Worm (Caenorhabditis elegans): Measurements from ENCODE around the gene tmed-4.

The tmed-4 gene

ce11 chrV:19904790-19905189 lies 44.1 kb downstream of the tmed-4 start:
- TF ChIP-seq irx-1 (tag; optimal IDR thresholded peaks at IDR 0.05) (no peak), xbp-1 (tag; optimal IDR thresholded peaks at IDR 0.05) (no peak), unc-30 (tag; optimal IDR thresholded peaks at IDR 0.05) (no peak), lin-15B (tag; optimal IDR thresholded peaks at IDR 0.05) (no peak), sup-37 (GFP tag; optimal IDR thresholded peaks at IDR 0.05) (no peak), lin-13 (GFP tag; optimal IDR thresholded peaks at IDR 0.05) (no peak), F16B12.6 (tag; optimal IDR thresholded peaks at IDR 0.05) (no peak), dpl-1 (GFP tag; optimal IDR thresholded peaks at IDR 0.05) (no peak), hpl-2 (GFP tag; optimal IDR thresholded peaks at IDR 0.05) (no peak), egl-13 (tag; optimal IDR thresholded peaks at IDR 0.05) (no peak), pax-3 (tag; optimal IDR thresholded peaks at IDR 0.05) (no peak), ces-1 (GFP tag; optimal IDR thresholded peaks at IDR 0.05) (no peak), pag-3 (tag; optimal IDR thresholded peaks at IDR 0.05; ENCODE audit: borderline replicate concordance, insufficient read depth) (no peak), lin-39 (tag; optimal IDR thresholded peaks at IDR 0.05) (no peak), fkh-8 (tag; optimal IDR thresholded peaks at IDR 0.05) (no peak), snpc-4 (tag; optimal IDR thresholded peaks at IDR 0.05) (no peak), ztf-11 (tag; optimal IDR thresholded peaks at IDR 0.05) (no peak)

- TF ChIP-seq mef-2 (tag; optimal IDR thresholded peaks at IDR 0.05) (no peak), nhr-12 (tag; optimal IDR thresholded peaks at IDR 0.05) (no peak), grh-1 (GFP tag; IDR thresholded peaks at IDR 0.05) (no peak), nhr-11 (tag; optimal IDR thresholded peaks at IDR 0.05) (no peak), alr-1 (tag; optimal IDR thresholded peaks at IDR 0.05; ENCODE audit: borderline replicate concordance) (no peak)
These were observed 47.1 kb downstream of the tmed-4 start for ce11 chrV:19901826-19902225.

DNA sequence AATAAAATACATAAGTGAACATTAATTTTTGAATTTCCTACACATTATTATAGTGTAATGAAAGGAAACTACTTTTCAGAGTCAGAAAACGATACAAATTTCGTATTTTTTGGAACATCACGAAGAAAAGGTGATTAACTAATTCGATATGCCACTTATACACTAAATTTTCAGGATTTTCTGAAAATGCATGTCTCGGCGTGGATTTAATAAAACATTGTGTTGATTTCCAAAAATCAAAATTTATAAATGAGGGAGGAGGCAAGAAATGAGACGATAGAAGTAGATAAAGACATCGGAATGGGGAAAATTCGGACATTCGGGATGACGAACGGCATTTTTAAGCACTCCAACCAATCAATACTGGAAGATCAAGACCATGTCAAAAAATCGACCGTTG lies 49.7 kb downstream of the tmed-4 start, which contains the start of gene Y116F11B.14:
Gene Y116F11B.14 (plus strand): TSS at position 301 of the 400 bp plus-strand sequence.
- TF ChIP-seq lin-15B (tag; optimal IDR thresholded peaks at IDR 0.05): no peak
- TF ChIP-seq pqm-1 (tag; optimal IDR thresholded peaks at IDR 0.05): no peak
- no peak for TF ChIP-seq ceh-82 (tag; optimal IDR thresholded peaks at IDR 0.05)
- TF ChIP-seq pag-3 (tag; optimal IDR thresholded peaks at IDR 0.05; ENCODE audit: borderline replicate concordance, insufficient read depth): no peak
- no peak for TF ChIP-seq hlh-4 (tag; optimal IDR thresholded peaks at IDR 0.05)
- no peak for TF ChIP-seq nhr-84 (tag; optimal IDR thresholded peaks at IDR 0.05)
- TF ChIP-seq egl-13 (tag; optimal IDR thresholded peaks at IDR 0.05): no peak
- TF ChIP-seq efl-3 (GFP tag; optimal IDR thresholded peaks at IDR 0.05): no peak
- TF ChIP-seq aha-1 (tag; optimal IDR thresholded peaks at IDR 0.05): no peak
- TF ChIP-seq mef-2 (tag; optimal IDR thresholded peaks at IDR 0.05): no peak
- TF ChIP-seq sox-4 (tag; optimal IDR thresholded peaks at IDR 0.05): no peak
- TF ChIP-seq elt-3 (tag; optimal IDR thresholded peaks at IDR 0.05): no peak
- TF ChIP-seq ceh-8 (GFP tag; optimal IDR thresholded peaks at IDR 0.05): no peak
- no peak for TF ChIP-seq blmp-1 (tag; optimal IDR thresholded peaks at IDR 0.05)
- TF ChIP-seq hpl-2 (GFP tag; optimal IDR thresholded peaks at IDR 0.05): no peak
- no peak for TF ChIP-seq ceh-88 (GFP tag; IDR thresholded peaks at IDR 0.05)
- no peak for TF ChIP-seq nhr-237 (tag; optimal IDR thresholded peaks at IDR 0.05)
- TF ChIP-seq efl-1 (optimal IDR thresholded peaks at IDR 0.05): no peak
- TF ChIP-seq efl-1 (GFP tag; optimal IDR thresholded peaks at IDR 0.05 in 1 of 2): no peak
- no peak for TF ChIP-seq irx-1 (tag; optimal IDR thresholded peaks at IDR 0.05)
- TF ChIP-seq ztf-11 (tag; optimal IDR thresholded peaks at IDR 0.05): no peak

- TF ChIP-seq nhr-237 (tag; optimal IDR thresholded peaks at IDR 0.05) (no peak), lir-3 (tag; optimal IDR thresholded peaks at IDR 0.05; ENCODE audit: poor library complexity) (no peak)
These were observed 50.9 kb downstream of the tmed-4 start for ce11 chrV:19897982-19898381.

Data from whole organism, L1 larva.